Fruit fly (Drosophila melanogaster) whole organism, embryonic: Measurements from ENCODE around the gene mRpL15.
A peak's percentile ranks its signal among the peaks of the same experiment; 100 is the strongest.

Experiments used
- Aef1 ChIP-seq: fragments of 200-800 bp; sonication (Bioruptor generic); IDR thresholded peaks from 3 replicates; pipeline ENCODE4 v1.3.6; 2022; ENCODE audit warnings: missing biosample characterization, missing genetic modification characterization
- B-H1 ChIP-seq: fragments of 200-800 bp; sonication (Bioruptor generic); IDR thresholded peaks from 3 replicates; pipeline ENCODE4 v1.3.6; 2022; ENCODE audit warnings: missing biosample characterization, missing genetic modification characterization
- Bdp1 ChIP-seq: fragments of 200-800 bp; sonication (Bioruptor generic); optimal IDR thresholded peaks from 3 replicates; lab custom pipeline; 2016; ENCODE audit warnings: missing biosample characterization, missing genetic modification characterization
- CG10543 ChIP-seq: fragments of 200-800 bp; sonication (Bioruptor generic); optimal IDR thresholded peaks from 3 replicates; lab custom pipeline; 2017; ENCODE audit warnings: missing biosample characterization, mild to moderate bottlenecking, missing genetic modification characterization, moderate library complexity
- CG12236 ChIP-seq: fragments of 200-800 bp; sonication (Bioruptor generic); optimal IDR thresholded peaks from 2 replicates; lab custom pipeline; 2016; ENCODE audit warnings: missing biosample characterization, missing genetic modification characterization
- CG13624 ChIP-seq: fragments of 200-800 bp; sonication (Bioruptor generic); optimal IDR thresholded peaks from 2 replicates; lab custom pipeline; 2016; ENCODE audit warnings: missing biosample characterization, missing genetic modification characterization
- CG13894 ChIP-seq: fragments of 200-800 bp; sonication (Bioruptor generic); optimal IDR thresholded peaks from 3 replicates; lab custom pipeline; 2018; ENCODE audit warnings: missing biosample characterization, mild to moderate bottlenecking, missing genetic modification characterization, moderate library complexity
- CG14710 ChIP-seq: fragments of 200-800 bp; sonication (Bioruptor generic); optimal IDR thresholded peaks from 3 replicates; lab custom pipeline; 2019; ENCODE audit warnings: missing biosample characterization, mild to moderate bottlenecking, missing genetic modification characterization, moderate library complexity
- CG1602 ChIP-seq: fragments of 200-800 bp; sonication (Bioruptor generic); optimal IDR thresholded peaks from 3 replicates; lab custom pipeline; 2016; ENCODE audit warnings: missing biosample characterization, missing genetic modification characterization
- CG18476 ChIP-seq: fragments of 200-800 bp; sonication (Bioruptor generic); optimal IDR thresholded peaks from 2 replicates; lab custom pipeline; 2016; ENCODE audit warnings: missing biosample characterization, mild to moderate bottlenecking, missing genetic modification characterization
- CG18764 ChIP-seq: fragments of 200-800 bp; sonication (Bioruptor generic); optimal IDR thresholded peaks from 3 replicates; lab custom pipeline; 2016; ENCODE audit warnings: missing biosample characterization, missing genetic modification characterization
- CG2116 ChIP-seq: fragments of 200-800 bp; sonication (Bioruptor generic); optimal IDR thresholded peaks from 3 replicates; lab custom pipeline; 2018; ENCODE audit warnings: missing biosample characterization, mild to moderate bottlenecking, missing genetic modification characterization
- CG4360 ChIP-seq: fragments of 200-800 bp; sonication (Bioruptor generic); IDR thresholded peaks from 2 replicates; pipeline ENCODE4 v1.3.6; 2022; ENCODE audit warnings: missing biosample characterization, missing genetic modification characterization
- CG4617 ChIP-seq: fragments of 200-800 bp; sonication (Bioruptor generic); optimal IDR thresholded peaks from 3 replicates; lab custom pipeline; 2016; ENCODE audit warnings: missing biosample characterization, missing genetic modification characterization, borderline replicate concordance
- CG5180 ChIP-seq: fragments of 200-800 bp; sonication (Bioruptor generic); optimal IDR thresholded peaks from 3 replicates; lab custom pipeline; 2017; ENCODE audit warnings: missing biosample characterization, missing genetic modification characterization, mild to moderate bottlenecking, moderate library complexity, missing genetic modification reagents
- CG7963 ChIP-seq: fragments of 200-800 bp; sonication (Bioruptor generic); IDR thresholded peaks from 3 replicates; pipeline ENCODE4 v1.3.6; 2022; ENCODE audit warnings: missing biosample characterization, missing genetic modification characterization; ENCODE audit not compliant: partially characterized antibody
- CG8281 ChIP-seq: fragments of 200-800 bp; sonication (Bioruptor generic); optimal IDR thresholded peaks from 2 replicates; lab custom pipeline; 2018; ENCODE audit warnings: missing biosample characterization, mild to moderate bottlenecking, missing genetic modification characterization, moderate library complexity
- CHES-1-like ChIP-seq: fragments of 200-800 bp; sonication (Bioruptor generic); optimal IDR thresholded peaks from 2 replicates; lab custom pipeline; 2016; ENCODE audit warnings: missing biosample characterization, missing genetic modification characterization
- CoRest ChIP-seq: fragments of 200-800 bp; sonication (Bioruptor generic); optimal IDR thresholded peaks from 3 replicates; lab custom pipeline; 2018; ENCODE audit warnings: missing biosample characterization, mild to moderate bottlenecking, missing genetic modification characterization, moderate library complexity
- Dp ChIP-seq: fragments of 200-800 bp; sonication (Bioruptor generic); optimal IDR thresholded peaks from 2 replicates; lab custom pipeline; 2018; ENCODE audit warnings: missing biosample characterization, mild to moderate bottlenecking, missing genetic modification characterization, moderate library complexity
- Eip74EF ChIP-seq, 2 experiments: fragments of 200-800 bp in 1 of 2; fragments of >200 bp in 1 of 2; sonication (Bioruptor generic) in 1 of 2; optimal IDR thresholded peaks; 2 replicates each; lab custom pipeline; 2017 to 2019; ENCODE audit warnings: missing biosample characterization in 2 of 2, missing genetic modification characterization in 2 of 2, mild to moderate bottlenecking in 1 of 2, moderate library complexity in 1 of 2
- GATAe ChIP-seq: fragments of 200-800 bp; sonication (Bioruptor generic); conservative IDR thresholded peaks from 2 replicates; pipeline ENCODE4 v1.3.6; 2022; ENCODE audit warnings: missing biosample characterization, missing genetic modification characterization
- HLH4C ChIP-seq: fragments of 200-800 bp; sonication (Bioruptor generic); IDR thresholded peaks from 3 replicates; pipeline ENCODE4 v1.3.6; 2022; ENCODE audit warnings: missing biosample characterization, missing genetic modification characterization; ENCODE audit not compliant: partially characterized antibody
- Hr39 ChIP-seq: fragments of >200 bp; optimal IDR thresholded peaks from 2 replicates; lab custom pipeline; 2017
- NC2α ChIP-seq: fragments of 200-800 bp; sonication (Bioruptor generic); optimal IDR thresholded peaks from 2 replicates; lab custom pipeline; 2016; ENCODE audit warnings: missing biosample characterization, missing genetic modification characterization
- Nf-YA ChIP-seq: fragments of 200-800 bp; sonication (Bioruptor generic); IDR thresholded peaks from 2 replicates; pipeline ENCODE4 v1.3.6; 2022; ENCODE audit warnings: missing biosample characterization, missing genetic modification characterization
- Ptx1 ChIP-seq: fragments of 200-800 bp; sonication (Bioruptor generic); IDR thresholded peaks from 2 replicates; pipeline ENCODE4 v1.3.6; 2022; ENCODE audit warnings: missing biosample characterization, missing genetic modification characterization
- Ravus ChIP-seq: fragments of 200-800 bp; sonication (Bioruptor generic); IDR thresholded peaks from 2 replicates; pipeline ENCODE4 v1.3.6; 2022; ENCODE audit warnings: missing biosample characterization, missing genetic modification characterization
- Rfx ChIP-seq: fragments of 200-800 bp; sonication (Bioruptor generic); IDR thresholded peaks from 2 replicates; pipeline ENCODE4 v1.3.6; 2022; ENCODE audit warnings: missing biosample characterization, missing genetic modification characterization
- Spps ChIP-seq: fragments of 200-800 bp; sonication (Bioruptor generic); optimal IDR thresholded peaks from 2 replicates; lab custom pipeline; 2018; ENCODE audit warnings: missing biosample characterization, mild to moderate bottlenecking, missing genetic modification characterization
- Trl ChIP-seq, 3 experiments: fragments of >200 bp in 2 of 3; fragments of 200-800 bp in 1 of 3; sonication (Bioruptor generic) in 1 of 3; optimal IDR thresholded peaks; 2 replicates in 1 of 3; 3 replicates in 2 of 3; lab custom pipeline; 2016 to 2017; ENCODE audit warnings: missing biosample characterization in 1 of 3, missing genetic modification characterization in 1 of 3
- YL-1 ChIP-seq: fragments of 200-800 bp; sonication (Bioruptor generic); optimal IDR thresholded peaks from 3 replicates; lab custom pipeline; 2017; ENCODE audit warnings: missing biosample characterization, mild to moderate bottlenecking, missing genetic modification characterization
- ase ChIP-seq: fragments of 200-800 bp; sonication (Bioruptor generic); IDR thresholded peaks from 3 replicates; pipeline ENCODE4 v1.3.6; 2022; ENCODE audit warnings: missing biosample characterization, missing genetic modification characterization
- crc ChIP-seq: fragments of 200-800 bp; sonication (Bioruptor generic); optimal IDR thresholded peaks from 2 replicates; lab custom pipeline; 2016; ENCODE audit warnings: missing biosample characterization, missing genetic modification characterization
- cwo ChIP-seq: fragments of 200-800 bp; sonication (Bioruptor generic); optimal IDR thresholded peaks from 3 replicates; lab custom pipeline; 2017; ENCODE audit warnings: missing biosample characterization, missing genetic modification characterization, mild to moderate bottlenecking, moderate library complexity, missing genetic modification reagents
- dati ChIP-seq: fragments of 200-800 bp; sonication (Bioruptor generic); IDR thresholded peaks from 2 replicates; pipeline ENCODE4 v1.3.6; 2022; ENCODE audit warnings: missing biosample characterization, missing genetic modification characterization
- dpn ChIP-seq, 2 experiments: fragments of 200-800 bp; sonication (Bioruptor generic); optimal IDR thresholded peaks; 3 replicates each; lab custom pipeline; 2016; ENCODE audit warnings: missing biosample characterization in 2 of 2, missing genetic modification characterization in 2 of 2
- ems ChIP-seq: fragments of 200-800 bp; sonication (Bioruptor generic); optimal IDR thresholded peaks from 3 replicates; lab custom pipeline; 2016; ENCODE audit warnings: missing biosample characterization, missing genetic modification characterization
- lab ChIP-seq: fragments of 200-800 bp; sonication (Bioruptor generic); optimal IDR thresholded peaks from 3 replicates; lab custom pipeline; 2017; ENCODE audit warnings: missing biosample characterization, missing genetic modification characterization, mild to moderate bottlenecking, moderate library complexity, missing genetic modification reagents
- lov ChIP-seq, 2 experiments: fragments of 200-800 bp in 1 of 2; fragments of >200 bp in 1 of 2; sonication (Bioruptor generic) in 1 of 2; IDR thresholded peaks in 1 of 2; optimal IDR thresholded peaks in 1 of 2; 2 replicates in 1 of 2; 3 replicates in 1 of 2; pipeline versions ENCODE4 v1.3.6 to Lab custom; 2017 to 2022; ENCODE audit warnings: missing biosample characterization in 1 of 2, missing genetic modification characterization in 1 of 2
- maf-S ChIP-seq: fragments of 200-800 bp; sonication (Bioruptor generic); optimal IDR thresholded peaks from 2 replicates; lab custom pipeline; 2016; ENCODE audit warnings: missing biosample characterization, missing genetic modification characterization
- mld ChIP-seq: fragments of 200-800 bp; sonication (Bioruptor generic); IDR thresholded peaks from 3 replicates; pipeline ENCODE4 v1.3.6; 2022; ENCODE audit warnings: missing biosample characterization, missing genetic modification characterization; ENCODE audit not compliant: partially characterized antibody
- rib ChIP-seq: fragments of 200-800 bp; sonication (Bioruptor generic); IDR thresholded peaks from 2 replicates; pipeline ENCODE4 v1.3.6; 2022; ENCODE audit warnings: missing biosample characterization, missing genetic modification characterization
- stwl ChIP-seq: fragments of 200-800 bp; sonication (Bioruptor generic); optimal IDR thresholded peaks from 3 replicates; lab custom pipeline; 2018; ENCODE audit warnings: missing biosample characterization, mild to moderate bottlenecking, missing genetic modification characterization, moderate library complexity
- wek ChIP-seq: fragments of 200-800 bp; sonication (Bioruptor generic); optimal IDR thresholded peaks from 3 replicates; lab custom pipeline; 2018; ENCODE audit warnings: missing biosample characterization, mild to moderate bottlenecking, missing genetic modification characterization, moderate library complexity
- zen2 ChIP-seq: fragments of 200-800 bp; sonication (Bioruptor generic); IDR thresholded peaks from 3 replicates; pipeline ENCODE4 v1.3.6; 2022; ENCODE audit warnings: missing biosample characterization, missing genetic modification characterization; ENCODE audit not compliant: partially characterized antibody
- zf30C ChIP-seq: fragments of 200-800 bp; sonication (Bioruptor generic); optimal IDR thresholded peaks from 3 replicates; lab custom pipeline; 2018; ENCODE audit warnings: missing biosample characterization, mild to moderate bottlenecking, missing genetic modification characterization
- zfh2 ChIP-seq: fragments of 200-800 bp; sonication (Bioruptor generic); optimal IDR thresholded peaks from 2 replicates; lab custom pipeline; 2016; ENCODE audit warnings: missing biosample characterization, missing genetic modification characterization

Gene mRpL15

DNA sequence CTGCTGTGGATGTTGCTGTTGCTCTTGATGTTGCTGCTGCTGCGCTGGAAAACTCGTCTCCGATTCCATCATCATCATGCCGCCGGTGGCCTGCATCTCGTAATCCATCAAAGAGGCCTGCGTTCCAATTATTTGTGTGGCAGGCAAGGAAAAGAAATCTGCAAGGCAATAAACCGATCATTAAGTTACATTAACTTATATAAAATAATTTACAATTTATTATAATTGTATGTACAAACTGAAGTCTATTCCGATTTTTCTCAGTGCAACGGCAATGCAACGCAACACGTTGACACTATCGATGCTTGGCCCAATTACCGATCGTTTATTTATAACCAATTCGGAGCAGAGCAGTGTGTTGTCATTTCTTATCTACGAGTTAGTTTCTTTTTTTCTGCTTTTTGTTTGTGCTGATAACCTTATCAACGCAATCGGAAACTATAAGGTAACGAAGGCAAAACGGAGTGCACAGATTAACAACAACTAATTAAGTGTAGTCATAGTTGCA lies 35.0 kb upstream of the mRpL15 start (continued):
- TF ChIP-seq Ravus (GFP tag; lab: Robert Waterston, UW) (no peak), Ptx1 (GFP tag; lab: Robert Waterston, UW) (peak; percentile 12; the same call in 1 of the 2 replicates), CG14710 (tag; lab: Kevin White, UChicago) (peak; percentile 32), CHES-1-like (GFP tag; lab: Kevin White, UChicago) (no peak), NC2α (GFP tag; lab: Kevin White, UChicago) (no peak), CG4617 (GFP tag; lab: Kevin White, UChicago) (no peak), crc (GFP tag; lab: Kevin White, UChicago) (no peak), CG5180 (GFP tag; lab: Kevin White, UChicago) (peak; percentile 81), GATAe (0 out of 2 replicates have a peak, but pooled peaks have one; percentile 21), lov (optimal IDR thresholded peaks at IDR 0.05; lab: Kevin White, UChicago) (no peak), lov (GFP tag; IDR thresholded peaks at IDR 0.05; lab: Robert Waterston, UW) (no peak), stwl (tag; lab: Kevin White, UChicago) (no peak), ems (peak; percentile 28), zf30C (GFP tag; lab: Kevin White, UChicago) (peak; percentile 77), zen2 (no peak), ase (GFP tag; lab: Robert Waterston, UW) (peak; percentile 41; the same call in 2 of the 3 replicates), CG12236 (no peak), Nf-YA (GFP tag; lab: Robert Waterston, UW) (peak; percentile 53; the same call in 1 of the 2 replicates), HLH4C (GFP tag; lab: Robert Waterston, UW) (no peak), CG13624 (GFP tag; lab: Kevin White, UChicago) (no peak), Dp (GFP tag; lab: Kevin White, UChicago) (no peak), Spps (tag; lab: Kevin White, UChicago) (no peak), Aef1 (GFP tag; lab: Robert Waterston, UW) (peak; percentile 49; the same call in 2 of the 3 replicates), rib (GFP tag; lab: Robert Waterston, UW) (peak; percentile 23; the same call in 1 of the 2 replicates), Trl (optimal IDR thresholded peaks at IDR 0.05; lab: Kevin White, UChicago) (no peak), Trl (GFP tag; optimal IDR thresholded peaks at IDR 0.05; lab: Kevin White, UChicago) (no peak), mld (GFP tag; lab: Robert Waterston, UW) (no peak), B-H1 (GFP tag; lab: Robert Waterston, UW) (no peak), dati (GFP tag; lab: Robert Waterston, UW) (peak; percentile 63; the same call in 1 of the 2 replicates), CG7963 (GFP tag; lab: Robert Waterston, UW) (no peak), CG1602 (GFP tag; lab: Kevin White, UChicago) (peak; percentile 8), CG2116 (GFP tag; lab: Kevin White, UChicago) (peak; percentile 16), CG10543 (GFP tag; lab: Kevin White, UChicago) (no peak), Hr39 (no peak), CG18476 (GFP tag; lab: Kevin White, UChicago) (peak; percentile 6), CG4360 (GFP tag; lab: Robert Waterston, UW) (no peak), wek (GFP tag; lab: Kevin White, UChicago) (peak; percentile 23), YL-1 (no peak), zfh2 (GFP tag; lab: Kevin White, UChicago) (no peak), CG13894 (no peak), CG18764 (GFP tag; lab: Kevin White, UChicago) (peak; percentile 17), Rfx (GFP tag; lab: Robert Waterston, UW) (peak; percentile 49; the same call in 1 of the 2 replicates), CoRest (tag; lab: Kevin White, UChicago) (peak; percentile 0), CG8281 (peak; percentile 19), maf-S (GFP tag; lab: Kevin White, UChicago) (no peak), dpn (GFP tag; optimal IDR thresholded peaks at IDR 0.05; lab: Kevin White, UChicago) (peak in 1 of 2 experiments; percentile 8), cwo (GFP tag; lab: Kevin White, UChicago) (peak; percentile 14), lab (GFP tag; lab: Kevin White, UChicago) (peak; percentile 76), Eip74EF (GFP tag; optimal IDR thresholded peaks at IDR 0.05; lab: Kevin White, UChicago) (peak in 1 of 2 experiments; percentile 1), Bdp1 (GFP tag; lab: Kevin White, UChicago) (no peak)
